Fruit fly (Drosophila melanogaster) whole organism, embryonic: ENCODE data around the gene CG14740.
A peak's percentile ranks its signal among the peaks of the same experiment; 100 is the strongest.

Experiments used
- Ada2b ChIP-seq: fragments of 200-800 bp; sonication (Bioruptor generic); IDR thresholded peaks from 2 replicates; pipeline ENCODE4 v1.3.6; 2022; ENCODE audit warnings: missing biosample characterization, missing genetic modification characterization
- Adf1 ChIP-seq: fragments of 200-800 bp; sonication (Bioruptor generic); IDR thresholded peaks from 2 replicates; pipeline ENCODE4 v1.3.6; 2022; ENCODE audit warnings: missing biosample characterization, missing genetic modification characterization
- B-H1 ChIP-seq: fragments of 200-800 bp; sonication (Bioruptor generic); IDR thresholded peaks from 3 replicates; pipeline ENCODE4 v1.3.6; 2022; ENCODE audit warnings: missing biosample characterization, missing genetic modification characterization
- CG10321 ChIP-seq: fragments of 200-800 bp; sonication (Bioruptor generic); IDR thresholded peaks from 2 replicates; pipeline ENCODE4 v1.3.6; 2022; ENCODE audit warnings: missing biosample characterization, missing genetic modification characterization
- CG10565 ChIP-seq: fragments of 200-800 bp; sonication (Bioruptor generic); optimal IDR thresholded peaks from 3 replicates; lab custom pipeline; 2016; ENCODE audit warnings: missing biosample characterization, mild to moderate bottlenecking, missing genetic modification characterization
- CG11504 ChIP-seq: fragments of 200-800 bp; sonication (Bioruptor generic); optimal IDR thresholded peaks from 3 replicates; lab custom pipeline; 2019; ENCODE audit warnings: missing biosample characterization, mild to moderate bottlenecking, missing genetic modification characterization, moderate library complexity
- CG11695 ChIP-seq: fragments of 200-800 bp; sonication (Bioruptor generic); IDR thresholded peaks from 3 replicates; pipeline ENCODE4 v1.3.6; 2022; ENCODE audit warnings: missing biosample characterization, missing genetic modification characterization
- CG1233 ChIP-seq: fragments of 200-800 bp; sonication (Bioruptor generic); optimal IDR thresholded peaks from 4 replicates; lab custom pipeline; 2018; ENCODE audit warnings: missing biosample characterization, mild to moderate bottlenecking, missing genetic modification characterization
- CG12659 ChIP-seq: fragments of 200-800 bp; sonication (Bioruptor generic); optimal IDR thresholded peaks from 3 replicates; lab custom pipeline; 2017; ENCODE audit warnings: mild to moderate bottlenecking, missing biosample characterization, missing genetic modification reagents, missing genetic modification characterization
- CG12942 ChIP-seq: fragments of 200-800 bp; sonication (Bioruptor generic); optimal IDR thresholded peaks from 3 replicates; lab custom pipeline; 2016; ENCODE audit warnings: missing biosample characterization, missing genetic modification characterization
- CG15696 ChIP-seq: fragments of 200-800 bp; sonication (Bioruptor generic); optimal IDR thresholded peaks from 2 replicates; lab custom pipeline; 2019; ENCODE audit warnings: missing biosample characterization, mild to moderate bottlenecking, missing genetic modification characterization, moderate library complexity
- CG17612 ChIP-seq: fragments of 200-800 bp; sonication (Bioruptor generic); IDR thresholded peaks from 2 replicates; pipeline ENCODE4 v1.3.6; 2022; ENCODE audit warnings: missing biosample characterization, missing genetic modification characterization
- CG3065 ChIP-seq: fragments of 200-800 bp; sonication (Bioruptor generic); optimal IDR thresholded peaks from 2 replicates; lab custom pipeline; 2016; ENCODE audit warnings: missing biosample characterization, missing genetic modification characterization
- CG31224 ChIP-seq: fragments of 200-800 bp; sonication (Bioruptor generic); IDR thresholded peaks from 2 replicates; pipeline ENCODE4 v1.3.6; 2022; ENCODE audit warnings: missing biosample characterization, missing genetic modification characterization
- CG32772 ChIP-seq: fragments of 200-800 bp; sonication (Bioruptor generic); IDR thresholded peaks from 2 replicates; pipeline ENCODE4 v1.3.6; 2022; ENCODE audit warnings: missing biosample characterization, missing genetic modification characterization
- CG4328 ChIP-seq: fragments of 200-800 bp; sonication (Bioruptor generic); optimal IDR thresholded peaks from 3 replicates; lab custom pipeline; 2017; ENCODE audit warnings: missing biosample characterization, missing genetic modification reagents, missing genetic modification characterization
- CG6654 ChIP-seq: fragments of 200-800 bp; sonication (Bioruptor generic); optimal IDR thresholded peaks from 2 replicates; lab custom pipeline; 2017; ENCODE audit warnings: missing biosample characterization, mild to moderate bottlenecking, missing genetic modification characterization
- CG6813 ChIP-seq: fragments of 200-800 bp; sonication (Bioruptor generic); optimal IDR thresholded peaks from 2 replicates; lab custom pipeline; 2017; ENCODE audit warnings: missing biosample characterization, missing genetic modification characterization, mild to moderate bottlenecking, moderate library complexity, missing genetic modification reagents
- CG7928 ChIP-seq: fragments of 200-800 bp; sonication (Bioruptor generic); optimal IDR thresholded peaks from 2 replicates; lab custom pipeline; 2017; ENCODE audit warnings: missing biosample characterization, mild to moderate bottlenecking, missing genetic modification characterization
- CG9817 ChIP-seq: fragments of 200-800 bp; sonication (Bioruptor generic); optimal IDR thresholded peaks from 2 replicates; lab custom pipeline; 2018; ENCODE audit warnings: missing biosample characterization, mild to moderate bottlenecking, missing genetic modification characterization, moderate library complexity
- Chrac-16 ChIP-seq: fragments of 200-800 bp; sonication (Bioruptor generic); optimal IDR thresholded peaks from 3 replicates; lab custom pipeline; 2016; ENCODE audit warnings: missing biosample characterization, missing genetic modification characterization
- D19B ChIP-seq: fragments of 200-800 bp; sonication (Bioruptor generic); optimal IDR thresholded peaks from 2 replicates; lab custom pipeline; 2017; ENCODE audit warnings: missing biosample characterization, mild to moderate bottlenecking, missing genetic modification characterization
- H2.0 ChIP-seq: fragments of 200-800 bp; sonication (Bioruptor generic); IDR thresholded peaks from 2 replicates; pipeline ENCODE4 v1.3.6; 2022; ENCODE audit warnings: missing biosample characterization, missing genetic modification characterization
- Myb ChIP-seq: fragments of 200-800 bp; sonication (Bioruptor generic); optimal IDR thresholded peaks from 2 replicates; lab custom pipeline; 2016; ENCODE audit warnings: missing biosample characterization, missing genetic modification characterization
- Ssrp ChIP-seq: fragments of 200-800 bp; sonication (Bioruptor generic); optimal IDR thresholded peaks from 2 replicates; lab custom pipeline; 2018; ENCODE audit warnings: missing biosample characterization, mild to moderate bottlenecking, missing genetic modification characterization, moderate library complexity
- Vsx1 ChIP-seq: fragments of 200-800 bp; sonication (Bioruptor generic); optimal IDR thresholded peaks from 2 replicates; lab custom pipeline; 2017; ENCODE audit warnings: missing biosample characterization, mild to moderate bottlenecking, missing genetic modification characterization, missing genetic modification reagents
- YL-1 ChIP-seq: fragments of 200-800 bp; sonication (Bioruptor generic); optimal IDR thresholded peaks from 3 replicates; lab custom pipeline; 2017; ENCODE audit warnings: missing biosample characterization, mild to moderate bottlenecking, missing genetic modification characterization
- al ChIP-seq: fragments of 200-800 bp; sonication (Bioruptor generic); IDR thresholded peaks from 2 replicates; pipeline ENCODE4 v1.3.6; 2022; ENCODE audit warnings: missing biosample characterization, missing genetic modification characterization
- ase ChIP-seq: fragments of 200-800 bp; sonication (Bioruptor generic); IDR thresholded peaks from 3 replicates; pipeline ENCODE4 v1.3.6; 2022; ENCODE audit warnings: missing biosample characterization, missing genetic modification characterization
- bcd ChIP-seq: fragments of 200-800 bp; sonication (Bioruptor generic); optimal IDR thresholded peaks from 2 replicates; lab custom pipeline; 2017; ENCODE audit warnings: missing biosample characterization, mild to moderate bottlenecking, missing genetic modification characterization
- caup ChIP-seq: fragments of 200-800 bp; sonication (Bioruptor generic); optimal IDR thresholded peaks from 3 replicates; lab custom pipeline; 2017; ENCODE audit warnings: missing biosample characterization, mild to moderate bottlenecking, missing genetic modification characterization, moderate library complexity; ENCODE audit not compliant: severe bottlenecking
- dmrt99B ChIP-seq: fragments of 200-800 bp; sonication (Bioruptor generic); optimal IDR thresholded peaks from 2 replicates; lab custom pipeline; 2018; ENCODE audit warnings: missing biosample characterization, mild to moderate bottlenecking, missing genetic modification characterization, moderate library complexity
- dpn ChIP-seq, 2 experiments: fragments of 200-800 bp; sonication (Bioruptor generic); optimal IDR thresholded peaks; 3 replicates each; lab custom pipeline; 2016; ENCODE audit warnings: missing biosample characterization in 2 of 2, missing genetic modification characterization in 2 of 2
- fd96Cb ChIP-seq: fragments of 200-800 bp; sonication (Bioruptor generic); optimal IDR thresholded peaks from 2 replicates; lab custom pipeline; 2018; ENCODE audit warnings: missing biosample characterization, mild to moderate bottlenecking, missing genetic modification characterization, moderate library complexity
- gsb-n ChIP-seq: fragments of 200-800 bp; sonication (Bioruptor generic); optimal IDR thresholded peaks from 3 replicates; lab custom pipeline; 2018; ENCODE audit warnings: missing biosample characterization, mild to moderate bottlenecking, missing genetic modification characterization
- hkb ChIP-seq, 2 experiments: fragments of 200-800 bp in 1 of 2; fragments of >200 bp in 1 of 2; sonication (Bioruptor generic) in 1 of 2; IDR thresholded peaks in 1 of 2; optimal IDR thresholded peaks in 1 of 2; 2 replicates each; pipeline versions ENCODE4 v1.3.6 to Lab custom; 2017 to 2022; ENCODE audit warnings: missing biosample characterization in 1 of 2, missing genetic modification characterization in 1 of 2
- jigr1 ChIP-seq: fragments of 200-800 bp; sonication (Bioruptor generic); IDR thresholded peaks from 3 replicates; pipeline ENCODE4 v1.3.6; 2022; ENCODE audit warnings: missing biosample characterization, missing genetic modification characterization
- klu ChIP-seq: fragments of 200-800 bp; sonication (Bioruptor generic); IDR thresholded peaks from 2 replicates; pipeline ENCODE4 v1.3.6; 2022; ENCODE audit warnings: missing biosample characterization, missing genetic modification characterization
- pan ChIP-seq, 4 experiments: fragments of >200 bp in 3 of 4; fragments of 200-800 bp in 1 of 4; sonication (Bioruptor generic) in 1 of 4; optimal IDR thresholded peaks in 3 of 4; IDR thresholded peaks in 1 of 4; 2 replicates each; pipeline versions ENCODE4 v1.3.6 to Lab custom; 2017 to 2022; ENCODE audit warnings: missing biosample characterization in 2 of 4, missing genetic modification characterization in 2 of 4, mixed read lengths in 1 of 4
- peb ChIP-seq: fragments of 200-800 bp; sonication (Bioruptor generic); IDR thresholded peaks from 2 replicates; pipeline ENCODE4 v1.3.6; 2022; ENCODE audit warnings: missing biosample characterization, missing genetic modification characterization
- phol ChIP-seq: fragments of 200-800 bp; sonication (Bioruptor generic); optimal IDR thresholded peaks from 3 replicates; lab custom pipeline; 2018; ENCODE audit warnings: missing biosample characterization, mild to moderate bottlenecking, missing genetic modification characterization, moderate library complexity
- seq ChIP-seq: fragments of 200-800 bp; sonication (Bioruptor generic); IDR thresholded peaks from 2 replicates; pipeline ENCODE4 v1.3.6; 2022; ENCODE audit warnings: missing biosample characterization, missing genetic modification characterization
- sisA ChIP-seq: fragments of 200-800 bp; sonication (Bioruptor generic); IDR thresholded peaks from 2 replicates; pipeline ENCODE4 v1.3.6; 2022; ENCODE audit warnings: missing biosample characterization, missing genetic modification characterization
- slou ChIP-seq: fragments of 200-800 bp; sonication (Bioruptor generic); optimal IDR thresholded peaks from 3 replicates; lab custom pipeline; 2016; ENCODE audit warnings: missing biosample characterization, missing genetic modification characterization
- so ChIP-seq: fragments of 200-800 bp; sonication (Bioruptor generic); IDR thresholded peaks from 3 replicates; pipeline ENCODE4 v1.3.6; 2022; ENCODE audit warnings: missing biosample characterization, missing genetic modification characterization
- sob ChIP-seq: fragments of 200-800 bp; sonication (Bioruptor generic); IDR thresholded peaks from 2 replicates; pipeline ENCODE4 v1.3.6; 2022; ENCODE audit warnings: missing biosample characterization, missing genetic modification characterization
- toy ChIP-seq: fragments of 200-800 bp; sonication (Bioruptor generic); IDR thresholded peaks from 2 replicates; pipeline ENCODE4 v1.3.6; 2022; ENCODE audit warnings: missing biosample characterization, missing genetic modification characterization
- ttk ChIP-seq: fragments of 200-800 bp; sonication (Bioruptor generic); IDR thresholded peaks from 2 replicates; pipeline ENCODE4 v2.1.2; 2022; ENCODE audit warnings: missing biosample characterization, missing genetic modification characterization
- wdn ChIP-seq: fragments of 200-800 bp; sonication (Bioruptor generic); IDR thresholded peaks from 2 replicates; pipeline ENCODE4 v1.3.6; 2022; ENCODE audit warnings: missing biosample characterization, missing genetic modification characterization

Gene CG14740

DNA sequence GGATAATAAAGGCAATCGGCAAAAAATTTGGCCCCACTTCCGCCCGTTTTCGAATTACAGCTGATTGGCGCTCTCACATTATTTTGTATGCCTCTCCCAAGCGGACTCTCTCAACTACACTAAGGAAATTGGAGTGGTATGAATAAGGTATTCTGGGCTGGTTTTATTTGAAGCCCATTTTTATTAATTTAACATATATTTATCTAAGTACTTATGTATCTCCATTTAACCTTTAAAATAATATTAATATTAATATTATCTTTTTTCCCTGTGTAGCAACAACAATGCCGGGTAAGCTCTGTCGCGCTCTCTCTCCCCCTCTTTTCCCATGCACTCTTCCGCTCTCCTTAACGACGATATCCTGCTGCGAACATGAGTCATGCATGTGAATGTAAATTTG is 16.2 kb upstream of the CG14740 start (continued):
- TF ChIP-seq caup (GFP tag; lab: Kevin White, UChicago) = peak; percentile 81
- peak; percentile 85; the same call in 2 of the 3 replicates for TF ChIP-seq CG11695
- peak; percentile 63 for TF ChIP-seq bcd
- TF ChIP-seq Ada2b = peak; percentile 83
- TF ChIP-seq CG10565 (GFP tag; lab: Kevin White, UChicago) = no peak
- TF ChIP-seq al (GFP tag; lab: Robert Waterston, UW) = peak; percentile 57; the same call in 1 of the 2 replicates
- TF ChIP-seq CG17612 (GFP tag; lab: Robert Waterston, UW) = 0 out of 2 replicates have a peak, but pooled peaks have one; percentile 21
- peak; percentile 84 for TF ChIP-seq sob (GFP tag; lab: Robert Waterston, UW)
- TF ChIP-seq Chrac-16 (GFP tag; lab: Kevin White, UChicago) = peak; percentile 20
- peak; percentile 65 for TF ChIP-seq CG6813
- TF ChIP-seq phol = no peak
- TF ChIP-seq peb = peak; percentile 46; the same call in 1 of the 2 replicates
- 0 out of 2 replicates have a peak, but pooled peaks have one; percentile 48 for TF ChIP-seq toy (GFP tag; lab: Robert Waterston, UW)
- no peak for TF ChIP-seq YL-1 (GFP tag; lab: Kevin White, UChicago)
- peak; percentile 77; the same call in 2 of the 3 replicates for TF ChIP-seq B-H1 (GFP tag; lab: Robert Waterston, UW)
- peak; percentile 35 for TF ChIP-seq CG15696 (tag; lab: Kevin White, UChicago)
- no peak for TF ChIP-seq hkb (optimal IDR thresholded peaks at IDR 0.05; lab: Kevin White, UChicago)
- TF ChIP-seq hkb (GFP tag; IDR thresholded peaks at IDR 0.05; lab: Robert Waterston, UW) = peak; percentile 90
- TF ChIP-seq seq (GFP tag; lab: Robert Waterston, UW) = peak; percentile 73
- TF ChIP-seq dmrt99B (tag; lab: Kevin White, UChicago) = peak; percentile 87
- TF ChIP-seq H2.0 (GFP tag; lab: Robert Waterston, UW) = peak; percentile 80
- peak; percentile 74 for TF ChIP-seq sisA (GFP tag; lab: Robert Waterston, UW)
- TF ChIP-seq gsb-n (tag; lab: Kevin White, UChicago) = peak; percentile 63
- TF ChIP-seq CG31224 (GFP tag; lab: Robert Waterston, UW) = peak; percentile 62
- 0 out of 2 replicates have a peak, but pooled peaks have one; percentile 20 for TF ChIP-seq CG10321 (GFP tag; lab: Robert Waterston, UW)
- TF ChIP-seq Adf1 (GFP tag; lab: Robert Waterston, UW) = peak; percentile 52
- peak; percentile 60 for TF ChIP-seq CG12942 (GFP tag; lab: Kevin White, UChicago)
- peak; percentile 49; the same call in 1 of the 2 replicates for TF ChIP-seq klu
- TF ChIP-seq D19B (GFP tag; lab: Kevin White, UChicago) = peak; percentile 40
- no peak for TF ChIP-seq pan (optimal IDR thresholded peaks at IDR 0.05; lab: Kevin White, UChicago)
- TF ChIP-seq pan (GFP tag; optimal IDR thresholded peaks at IDR 0.05 in 1 of 2, IDR thresholded peaks at IDR 0.05 in 1 of 2) = peak in 1 of 2 experiments; percentile 92
- TF ChIP-seq CG12659 (GFP tag; lab: Kevin White, UChicago) = peak; percentile 77
- TF ChIP-seq CG4328 (GFP tag; lab: Kevin White, UChicago) = peak; percentile 45
- 0 out of 3 replicates have a peak, but pooled peaks have one; percentile 10 for TF ChIP-seq jigr1
- peak; percentile 25 for TF ChIP-seq CG6654 (GFP tag; lab: Kevin White, UChicago)
- peak; percentile 77 for TF ChIP-seq so (GFP tag; lab: Robert Waterston, UW)
- peak; percentile 7 for TF ChIP-seq CG3065 (GFP tag; lab: Kevin White, UChicago)
- TF ChIP-seq wdn (GFP tag; lab: Robert Waterston, UW) = peak; percentile 68
- peak; percentile 70 for TF ChIP-seq fd96Cb (tag; lab: Kevin White, UChicago)
- peak; percentile 82 for TF ChIP-seq CG32772
- no peak for TF ChIP-seq Ssrp (tag; lab: Kevin White, UChicago)
- TF ChIP-seq Myb (GFP tag; lab: Kevin White, UChicago) = no peak
- no peak for TF ChIP-seq Vsx1 (GFP tag; lab: Kevin White, UChicago)
- peak; percentile 78 for TF ChIP-seq CG9817 (tag; lab: Kevin White, UChicago)
- peak; percentile 64 for TF ChIP-seq CG1233
- TF ChIP-seq slou (GFP tag; lab: Kevin White, UChicago) = peak; percentile 48
- peak; percentile 86 for TF ChIP-seq CG11504 (tag; lab: Kevin White, UChicago)
- peak; percentile 70 for TF ChIP-seq ttk (GFP tag; lab: Robert Waterston, UW)
- peak; percentile 25 for TF ChIP-seq CG7928 (GFP tag; lab: Kevin White, UChicago)
- TF ChIP-seq ase (GFP tag; lab: Robert Waterston, UW) = peak; percentile 76
- TF ChIP-seq dpn (GFP tag; optimal IDR thresholded peaks at IDR 0.05; lab: Kevin White, UChicago) = peak in 1 of 2 experiments; percentile 71
